Worm (Caenorhabditis elegans): ENCODE results near the gene F10C2.5.

F10C2.5 gene

DNA sequence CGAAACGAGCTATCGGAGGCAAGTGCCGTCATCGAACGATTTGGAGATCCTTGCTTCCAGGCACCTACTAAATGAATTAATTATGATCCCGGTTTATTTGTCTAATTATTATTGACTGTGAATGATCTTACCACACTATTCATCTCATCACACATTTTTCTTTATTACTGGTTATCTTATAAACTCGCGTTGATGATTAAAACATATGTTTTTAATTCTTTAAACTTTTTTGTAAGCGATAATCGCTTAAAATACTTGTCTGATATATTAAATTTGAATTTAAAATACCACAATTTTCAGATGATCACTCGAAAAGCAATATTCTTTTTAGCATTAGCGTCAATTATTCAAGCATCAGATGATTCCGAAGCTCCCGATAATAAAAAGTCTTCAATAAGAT, at the start of gene F10C2.5:
TSS of gene F10C2.5 (plus strand) at position 301 of the 400 bp plus-strand sequence.
- no peak for TF ChIP-seq fos-1 (tag; optimal IDR thresholded peaks at IDR 0.05)
- TF ChIP-seq snpc-4 (tag; optimal IDR thresholded peaks at IDR 0.05) = no peak

DNA sequence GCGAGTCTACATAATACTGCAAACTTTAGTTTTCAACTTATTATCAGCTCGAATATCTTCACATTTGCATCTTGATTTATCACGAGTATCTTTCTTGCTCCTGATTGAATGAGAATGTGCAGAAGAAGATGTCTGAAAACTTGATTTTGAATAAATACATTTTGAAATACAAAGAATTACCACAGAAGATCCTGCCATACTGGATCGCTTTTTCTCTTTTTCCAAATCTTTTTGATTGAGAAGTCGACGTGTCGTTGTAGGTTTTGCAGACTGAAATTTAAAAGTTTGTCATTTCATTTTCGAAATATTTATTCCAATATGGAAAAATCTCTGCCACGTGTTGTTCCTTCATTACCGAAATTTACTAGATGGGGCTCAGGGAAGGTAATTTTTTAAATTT, 49.4 kb upstream of the F10C2.5 start, which contains the start of gene C52E4.12:
TSS of gene C52E4.12 (plus strand) at position 301 of the 400 bp plus-strand sequence.
- TF ChIP-seq ztf-1 (GFP tag; conservative IDR thresholded peaks at IDR 0.05) (no peak), nhr-25 (tag; optimal IDR thresholded peaks at IDR 0.05) (no peak), lin-11 (tag; optimal IDR thresholded peaks at IDR 0.05) (no peak), ZK546.5 (tag; optimal IDR thresholded peaks at IDR 0.05) (no peak), lin-39 (tag; optimal IDR thresholded peaks at IDR 0.05) (no peak), nhr-10 (tag; optimal IDR thresholded peaks at IDR 0.05) (no peak), mdl-1 (tag; optimal IDR thresholded peaks at IDR 0.05) (no peak), gmeb-1 (tag; optimal IDR thresholded peaks at IDR 0.05) (no peak), ama-1 (optimal IDR thresholded peaks at IDR 0.05) (no peak), ceh-82 (tag; optimal IDR thresholded peaks at IDR 0.05) (no peak), elt-3 (tag; optimal IDR thresholded peaks at IDR 0.05) (no peak), snpc-4 (tag; optimal IDR thresholded peaks at IDR 0.05) (no peak)

DNA sequence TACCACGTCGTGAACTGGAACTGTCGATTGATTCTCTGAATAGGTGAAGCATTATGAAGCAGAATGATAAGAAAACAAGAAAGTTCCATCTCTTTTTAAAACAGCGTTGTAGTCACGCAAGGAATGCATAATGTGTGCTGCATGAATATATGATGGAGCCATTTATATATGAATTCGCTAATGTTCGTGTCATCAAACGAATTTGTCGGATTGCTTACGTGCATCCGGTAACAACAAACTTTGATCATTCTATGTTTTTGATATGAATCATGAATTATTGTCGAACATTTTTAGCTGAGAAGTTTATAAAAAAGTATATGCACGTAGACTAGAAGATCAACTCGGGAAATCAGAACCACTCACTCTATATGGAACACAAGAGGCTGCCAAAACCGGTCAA, 47.8 kb upstream of the F10C2.5 start:
- TF ChIP-seq Y55F3AM.14 (GFP tag; optimal IDR thresholded peaks at IDR 0.05) (no peak), egl-27 (tag; optimal IDR thresholded peaks at IDR 0.05) (no peak), mbf-1 (tag; optimal IDR thresholded peaks at IDR 0.05) (no peak), blmp-1 (tag; optimal IDR thresholded peaks at IDR 0.05; ENCODE audit: insufficient read depth) (no peak), elt-3 (tag; optimal IDR thresholded peaks at IDR 0.05) (no peak), nhr-11 (tag; optimal IDR thresholded peaks at IDR 0.05) (no peak), peb-1 (tag; optimal IDR thresholded peaks at IDR 0.05) (no peak), nhr-6 (tag; optimal IDR thresholded peaks at IDR 0.05) (no peak), nhr-23 (tag; optimal IDR thresholded peaks at IDR 0.05) (no peak), ztf-4 (tag; optimal IDR thresholded peaks at IDR 0.05) (no peak), C34F6.9 (tag; optimal IDR thresholded peaks at IDR 0.05) (no peak), unc-55 (GFP tag; optimal IDR thresholded peaks at IDR 0.05) (no peak), mdl-1 (tag; optimal IDR thresholded peaks at IDR 0.05) (no peak), ceh-82 (tag; optimal IDR thresholded peaks at IDR 0.05) (no peak), nhr-25 (tag; optimal IDR thresholded peaks at IDR 0.05) (no peak), dmd-4 (tag; optimal IDR thresholded peaks at IDR 0.05) (no peak), lin-39 (tag; optimal IDR thresholded peaks at IDR 0.05) (no peak), ZK546.5 (tag; optimal IDR thresholded peaks at IDR 0.05) (no peak), elt-1 (tag; optimal IDR thresholded peaks at IDR 0.05) (no peak)

DNA sequence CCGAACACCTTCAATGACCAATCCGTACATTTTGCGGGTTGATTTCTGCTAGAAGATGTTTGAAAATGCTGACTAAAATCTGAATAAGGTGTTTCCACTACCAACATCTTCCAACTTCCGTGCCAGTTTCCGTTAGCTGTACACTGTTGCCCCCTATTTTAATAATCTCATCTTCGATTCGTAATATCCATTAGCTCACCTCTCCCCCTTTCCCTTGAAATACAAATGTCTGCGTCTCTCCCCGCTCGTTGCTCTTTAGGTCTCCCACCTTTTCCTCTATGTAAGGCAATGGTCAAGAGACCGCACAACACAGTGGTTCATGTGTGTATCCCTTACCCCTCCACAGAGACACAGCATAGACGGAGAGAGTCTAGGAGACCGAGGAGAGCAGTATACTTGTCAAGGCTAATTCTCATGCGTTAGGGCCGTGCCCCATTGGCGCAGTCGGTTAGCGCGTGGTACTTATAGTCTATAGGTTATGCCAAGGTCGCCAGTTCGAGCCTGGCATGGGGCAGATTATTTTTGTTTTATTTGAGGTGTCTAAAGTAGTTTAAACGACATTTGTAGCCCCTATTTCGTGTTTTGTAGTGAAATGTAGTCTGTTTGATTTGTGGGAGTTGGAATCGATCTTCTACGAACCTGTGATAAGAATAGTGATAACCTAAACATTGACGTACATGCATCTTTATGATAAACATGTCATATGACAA, 43.3 kb upstream of the F10C2.5 start, which contains the start of gene gcy-33:
TSS of gene gcy-33 (minus strand) at position 51 of the 710 bp plus-strand sequence.
- TF ChIP-seq snpc-4 (tag; optimal IDR thresholded peaks at IDR 0.05) (peak; percentile 52), F13H6.1 (tag; optimal IDR thresholded peaks at IDR 0.05) (peak; percentile 79), sma-3 (GFP tag; optimal IDR thresholded peaks at IDR 0.05) (peak; percentile 87), alr-1 (tag; optimal IDR thresholded peaks at IDR 0.05) (no peak), nhr-10 (tag; optimal IDR thresholded peaks at IDR 0.05) (peak; percentile 1), nhr-77 (tag; optimal IDR thresholded peaks at IDR 0.05) (peak; percentile 26), ZK546.5 (tag; optimal IDR thresholded peaks at IDR 0.05) (no peak), sma-9 (GFP tag; optimal IDR thresholded peaks at IDR 0.05) (peak; percentile 84), sma-9 (tag; optimal IDR thresholded peaks at IDR 0.05) (no peak), mdl-1 (tag; optimal IDR thresholded peaks at IDR 0.05) (peak; percentile 14 to 70), unc-62 (GFP tag; optimal IDR thresholded peaks at IDR 0.05) (no peak), nhr-21 (tag; optimal IDR thresholded peaks at IDR 0.05) (peak; percentile 84), egl-27 (tag; optimal IDR thresholded peaks at IDR 0.05) (peak; percentile 88), ztf-1 (GFP tag; conservative IDR thresholded peaks at IDR 0.05) (no peak), sem-4 (tag; optimal IDR thresholded peaks at IDR 0.05) (peak; percentile 61), lin-13 (GFP tag; optimal IDR thresholded peaks at IDR 0.05) (peak; percentile 82), mab-5 (tag; optimal IDR thresholded peaks at IDR 0.05) (peak; percentile 55), fos-1 (tag; optimal IDR thresholded peaks at IDR 0.05) (peak; percentile 69), lsy-2 (tag; optimal IDR thresholded peaks at IDR 0.05) (peak; percentile 59 to 76), aly-2 (tag; optimal IDR thresholded peaks at IDR 0.05) (no peak), lin-11 (tag; optimal IDR thresholded peaks at IDR 0.05) (peak; percentile 73), dmd-4 (tag; optimal IDR thresholded peaks at IDR 0.05) (no peak), zag-1 (tag; optimal IDR thresholded peaks at IDR 0.05) (peak; percentile 5), C34F6.9 (tag; optimal IDR thresholded peaks at IDR 0.05) (peak; percentile 49), crh-2 (tag; optimal IDR thresholded peaks at IDR 0.05) (peak; percentile 85), Y55F3AM.14 (GFP tag; optimal IDR thresholded peaks at IDR 0.05) (peak; percentile 65), peb-1 (tag; optimal IDR thresholded peaks at IDR 0.05) (peak; percentile 39), nhr-6 (tag; optimal IDR thresholded peaks at IDR 0.05) (no peak), nhr-11 (tag; optimal IDR thresholded peaks at IDR 0.05) (peak; percentile 74), nhr-129 (tag; optimal IDR thresholded peaks at IDR 0.05) (peak; percentile 93), R02D3.7 (tag; optimal IDR thresholded peaks at IDR 0.05) (peak; percentile 1), unc-55 (GFP tag; optimal IDR thresholded peaks at IDR 0.05) (peak; percentile 61), gmeb-1 (tag; optimal IDR thresholded peaks at IDR 0.05) (peak; percentile 79), ceh-16 (tag; optimal IDR thresholded peaks at IDR 0.05) (peak; percentile 39)

Measured in whole organism, L2 larva.